Fruit fly (Drosophila melanogaster) whole organism, embryonic: ENCODE data around the gene CG15522.

Experiments
- Aef1 ChIP-seq: fragments of 200-800 bp; sonication (Bioruptor generic); IDR thresholded peaks from 3 replicates; pipeline ENCODE4 v1.3.6; 2022; ENCODE audit warnings: missing biosample characterization, missing genetic modification characterization
- B-H2 ChIP-seq: fragments of 200-800 bp; sonication (Bioruptor generic); optimal IDR thresholded peaks from 2 replicates; lab custom pipeline; 2018; ENCODE audit warnings: missing biosample characterization, mild to moderate bottlenecking, missing genetic modification characterization
- CG11093 ChIP-seq: fragments of 200-800 bp; sonication (Bioruptor generic); IDR thresholded peaks from 3 replicates; pipeline ENCODE4 v1.3.6; 2022; ENCODE audit warnings: missing biosample characterization, missing genetic modification characterization
- CG18619 ChIP-seq: fragments of 200-800 bp; sonication (Bioruptor generic); optimal IDR thresholded peaks from 3 replicates; lab custom pipeline; 2017; ENCODE audit warnings: missing biosample characterization, mild to moderate bottlenecking, missing genetic modification characterization
- CG3281 ChIP-seq: fragments of 200-800 bp; sonication (Bioruptor generic); optimal IDR thresholded peaks from 3 replicates; lab custom pipeline; 2017; ENCODE audit warnings: missing biosample characterization, mild to moderate bottlenecking, missing genetic modification characterization
- CG8478 ChIP-seq: fragments of >200 bp; optimal IDR thresholded peaks from 2 replicates; lab custom pipeline; 2018
- CTCF ChIP-seq: fragments of 200-800 bp; sonication (Bioruptor generic); optimal IDR thresholded peaks from 2 replicates; lab custom pipeline; 2017; ENCODE audit warnings: missing biosample characterization, mild to moderate bottlenecking, missing genetic modification characterization, moderate library complexity
- D ChIP-seq, 2 experiments: fragments of 200-800 bp in 1 of 2; fragments of >200 bp in 1 of 2; sonication (Bioruptor generic) in 1 of 2; optimal IDR thresholded peaks; 2 replicates in 1 of 2; 3 replicates in 1 of 2; lab custom pipeline; 2017; ENCODE audit warnings: mild to moderate bottlenecking in 1 of 2, missing biosample characterization in 1 of 2, missing genetic modification characterization in 1 of 2, missing genetic modification reagents in 1 of 2
- Gug ChIP-seq: fragments of 200-800 bp; sonication (Bioruptor generic); IDR thresholded peaks from 4 replicates; pipeline ENCODE4 v1.3.6; 2022; ENCODE audit warnings: missing biosample characterization, missing genetic modification characterization
- h ChIP-seq: fragments of >200 bp; optimal IDR thresholded peaks from 2 replicates; lab custom pipeline; 2017
- ssp ChIP-seq: fragments of 200-800 bp; sonication (Bioruptor generic); IDR thresholded peaks from 2 replicates; pipeline ENCODE4 v1.3.6; 2022; ENCODE audit warnings: missing biosample characterization, missing genetic modification characterization
- tna ChIP-seq: fragments of 200-800 bp; sonication (Bioruptor generic); IDR thresholded peaks from 2 replicates; pipeline ENCODE4 v1.3.6; 2022; ENCODE audit warnings: missing biosample characterization, missing genetic modification characterization; ENCODE audit not compliant: partially characterized antibody

- TF ChIP-seq Gug (GFP tag; lab: Robert Waterston, UW) (no peak), tna (GFP tag; lab: Robert Waterston, UW) (no peak), CTCF (GFP tag; lab: Kevin White, UChicago) (no peak), D (optimal IDR thresholded peaks at IDR 0.05; lab: Kevin White, UChicago) (no peak), D (GFP tag; optimal IDR thresholded peaks at IDR 0.05; lab: Kevin White, UChicago) (no peak), CG8478 (no peak), ssp (GFP tag; lab: Robert Waterston, UW) (no peak), Aef1 (GFP tag; lab: Robert Waterston, UW) (no peak), CG3281 (GFP tag; lab: Kevin White, UChicago) (no peak), CG11093 (GFP tag; lab: Robert Waterston, UW) (no peak), h (lab: Kevin White, UChicago) (no peak), CG18619 (GFP tag; lab: Kevin White, UChicago) (no peak), B-H2 (GFP tag; lab: Kevin White, UChicago) (no peak)
These were observed 966 bp upstream of the CG15522 start, which contains the start of gene Jon99Ci for dm6 chr3R:29926089-29926488.
